Fruit fly (Drosophila melanogaster) whole organism, pupa: ENCODE results near the gene Six4.

Experiments used
- CG10348 ChIP-seq: fragments of 200-800 bp; sonication (Bioruptor generic); IDR thresholded peaks from 2 replicates; pipeline ENCODE4 v1.3.6; 2022; ENCODE audit warnings: missing biosample characterization, missing genetic modification characterization
- CG12605 ChIP-seq: fragments of 200-800 bp; sonication (Bioruptor generic); IDR thresholded peaks from 2 replicates; pipeline ENCODE4 v1.3.6; 2022; ENCODE audit warnings: missing biosample characterization, missing genetic modification characterization
- CG13204 ChIP-seq: fragments of 200-800 bp; sonication (Bioruptor generic); optimal IDR thresholded peaks from 2 replicates; lab custom pipeline; 2018; ENCODE audit warnings: missing biosample characterization, mild to moderate bottlenecking, missing genetic modification characterization, moderate library complexity
- CG14655 ChIP-seq: fragments of 200-800 bp; sonication (Bioruptor generic); optimal IDR thresholded peaks from 3 replicates; lab custom pipeline; 2017; ENCODE audit warnings: mild to moderate bottlenecking, missing biosample characterization, missing genetic modification reagents, missing genetic modification characterization
- CG15710 ChIP-seq: fragments of 200-800 bp; sonication (Bioruptor generic); optimal IDR thresholded peaks from 2 replicates; lab custom pipeline; 2018; ENCODE audit warnings: missing biosample characterization, mild to moderate bottlenecking, missing genetic modification characterization, moderate library complexity
- CG17806 ChIP-seq: fragments of 200-800 bp; sonication (Bioruptor generic); optimal IDR thresholded peaks from 2 replicates; lab custom pipeline; 2018; ENCODE audit warnings: missing biosample characterization, mild to moderate bottlenecking, missing genetic modification characterization, moderate library complexity
- CG32121 ChIP-seq: fragments of 200-800 bp; sonication (Bioruptor generic); IDR thresholded peaks from 2 replicates; pipeline ENCODE4 v1.3.6; 2022; ENCODE audit warnings: missing biosample characterization, missing genetic modification characterization
- CG34367 ChIP-seq: fragments of 200-800 bp; sonication (Bioruptor generic); optimal IDR thresholded peaks from 2 replicates; lab custom pipeline; 2018; ENCODE audit warnings: missing biosample characterization, mild to moderate bottlenecking, missing genetic modification characterization
- CG4496 ChIP-seq: fragments of 200-800 bp; sonication (Bioruptor generic); IDR thresholded peaks from 3 replicates; pipeline ENCODE4 v1.3.6; 2022; ENCODE audit warnings: missing biosample characterization, missing genetic modification characterization
- CG8159 ChIP-seq: fragments of 200-800 bp; sonication (Bioruptor generic); optimal IDR thresholded peaks from 3 replicates; lab custom pipeline; 2018; ENCODE audit warnings: missing biosample characterization, mild to moderate bottlenecking, missing genetic modification characterization, moderate library complexity
- CG8301 ChIP-seq: fragments of 200-800 bp; sonication (Bioruptor generic); optimal IDR thresholded peaks from 2 replicates; lab custom pipeline; 2018; ENCODE audit warnings: missing biosample characterization, mild to moderate bottlenecking, missing genetic modification characterization
- CG9948 ChIP-seq: fragments of 200-800 bp; sonication (Bioruptor generic); optimal IDR thresholded peaks from 2 replicates; lab custom pipeline; 2018; ENCODE audit warnings: missing biosample characterization, mild to moderate bottlenecking, missing genetic modification characterization, moderate library complexity
- D1 ChIP-seq: fragments of 200-800 bp; sonication (Bioruptor generic); optimal IDR thresholded peaks from 2 replicates; lab custom pipeline; 2018; ENCODE audit warnings: missing biosample characterization, mild to moderate bottlenecking, missing genetic modification characterization, moderate library complexity
- EcR ChIP-seq: fragments of 200-800 bp; sonication (Bioruptor generic); optimal IDR thresholded peaks from 3 replicates; lab custom pipeline; 2019; ENCODE audit warnings: missing biosample characterization, missing genetic modification characterization, mild to moderate bottlenecking, moderate library complexity, missing genetic modification reagents
- Ets98B ChIP-seq: fragments of 200-800 bp; sonication (Bioruptor generic); IDR thresholded peaks from 2 replicates; pipeline ENCODE4 v1.3.6; 2022; ENCODE audit warnings: missing biosample characterization, missing genetic modification characterization
- Pif1A ChIP-seq: fragments of 200-800 bp; sonication (Bioruptor generic); optimal IDR thresholded peaks from 3 replicates; lab custom pipeline; 2016; ENCODE audit warnings: missing biosample characterization, missing genetic modification characterization
- Pif1B ChIP-seq: fragments of 200-800 bp; sonication (Bioruptor generic); optimal IDR thresholded peaks from 3 replicates; lab custom pipeline; 2016; ENCODE audit warnings: missing biosample characterization, missing genetic modification characterization
- Snoo ChIP-seq: fragments of 200-800 bp; sonication (Bioruptor generic); optimal IDR thresholded peaks from 3 replicates; lab custom pipeline; 2017; ENCODE audit warnings: missing biosample characterization, mild to moderate bottlenecking, missing genetic modification characterization, inconsistent platforms
- fd96Ca ChIP-seq: fragments of 200-800 bp; sonication (Bioruptor generic); IDR thresholded peaks from 3 replicates; pipeline ENCODE4 v1.3.6; 2022; ENCODE audit warnings: missing biosample characterization, missing genetic modification characterization
- gl ChIP-seq: fragments of 200-800 bp; sonication (Bioruptor generic); optimal IDR thresholded peaks from 2 replicates; lab custom pipeline; 2018; ENCODE audit warnings: missing biosample characterization, mild to moderate bottlenecking, missing genetic modification characterization
- rn ChIP-seq: fragments of 200-800 bp; sonication (Bioruptor generic); IDR thresholded peaks from 2 replicates; pipeline ENCODE4 v1.3.6; 2022; ENCODE audit warnings: missing biosample characterization, missing genetic modification characterization

Six4 gene

dm6 chr3L:20830361-20830760 lies 37.8 kb upstream of the Six4 start:
- no peak for TF ChIP-seq CG4496 (GFP tag; lab: Robert Waterston, UW)
- no peak for TF ChIP-seq CG34367 (tag; lab: Kevin White, UChicago)
- no peak for TF ChIP-seq fd96Ca (GFP tag; lab: Robert Waterston, UW)
- TF ChIP-seq Ets98B (GFP tag; lab: Robert Waterston, UW): no peak
- no peak for TF ChIP-seq EcR (GFP tag; lab: Kevin White, UChicago)
- no peak for TF ChIP-seq D1 (tag; lab: Kevin White, UChicago)
- no peak for TF ChIP-seq CG17806
- TF ChIP-seq Snoo (tag; lab: Kevin White, UChicago): no peak
- no peak for TF ChIP-seq CG10348
- TF ChIP-seq gl: no peak
- no peak for TF ChIP-seq CG8301 (tag; lab: Kevin White, UChicago)
- TF ChIP-seq CG8159 (tag; lab: Kevin White, UChicago): no peak
- TF ChIP-seq CG14655 (GFP tag; lab: Kevin White, UChicago): no peak
- no peak for TF ChIP-seq CG32121
- TF ChIP-seq CG13204 (GFP tag; lab: Kevin White, UChicago): no peak
- no peak for TF ChIP-seq CG9948 (tag; lab: Kevin White, UChicago)
- TF ChIP-seq Pif1A: no peak
- TF ChIP-seq CG12605 (GFP tag; lab: Robert Waterston, UW): no peak
- TF ChIP-seq rn (GFP tag; lab: Robert Waterston, UW): no peak

- TF ChIP-seq CG34367 (tag; lab: Kevin White, UChicago): no peak
- TF ChIP-seq Snoo (tag; lab: Kevin White, UChicago): no peak
- TF ChIP-seq fd96Ca (GFP tag; lab: Robert Waterston, UW): no peak
- TF ChIP-seq CG8301 (tag; lab: Kevin White, UChicago): no peak
- TF ChIP-seq EcR (GFP tag; lab: Kevin White, UChicago): no peak
- no peak for TF ChIP-seq CG9948 (tag; lab: Kevin White, UChicago)
Observed at dm6 chr3L:20827962-20828361, 35.4 kb upstream of the Six4 start.

- no peak for TF ChIP-seq CG12605 (GFP tag; lab: Robert Waterston, UW)
- TF ChIP-seq Pif1A: peak; percentile 30
- peak; percentile 30; the same call in 1 of the 3 replicates for TF ChIP-seq CG4496 (GFP tag; lab: Robert Waterston, UW)
- TF ChIP-seq Pif1B (GFP tag; lab: Kevin White, UChicago): no peak
- no peak for TF ChIP-seq CG17806
- TF ChIP-seq CG13204 (GFP tag; lab: Kevin White, UChicago): no peak
Observed at dm6 chr3L:20826950-20827910, 34.7 kb upstream of the Six4 start.

- peak; percentile 36 for TF ChIP-seq D1 (tag; lab: Kevin White, UChicago)
- TF ChIP-seq CG14655 (GFP tag; lab: Kevin White, UChicago): no peak
Observed at dm6 chr3L:20823206-20823803, 30.7 kb upstream of the Six4 start.

dm6 chr3L:20817927-20818326 lies 25.4 kb upstream of the Six4 start, which contains the start of gene Mst77F:
Gene Mst77F, minus strand, starts transcription at chr3L:20818027.
- TF ChIP-seq EcR (GFP tag; lab: Kevin White, UChicago) (no peak), CG34367 (tag; lab: Kevin White, UChicago) (no peak), CG8159 (tag; lab: Kevin White, UChicago) (no peak), CG9948 (tag; lab: Kevin White, UChicago) (no peak), Snoo (tag; lab: Kevin White, UChicago) (no peak), D1 (tag; lab: Kevin White, UChicago) (no peak), CG13204 (GFP tag; lab: Kevin White, UChicago) (no peak), CG32121 (no peak)

- TF ChIP-seq CG12605 (GFP tag; lab: Robert Waterston, UW): no peak
- TF ChIP-seq CG8301 (tag; lab: Kevin White, UChicago): no peak
- TF ChIP-seq gl: no peak
- no peak for TF ChIP-seq Pif1B (GFP tag; lab: Kevin White, UChicago)
- no peak for TF ChIP-seq fd96Ca (GFP tag; lab: Robert Waterston, UW)
- no peak for TF ChIP-seq EcR (GFP tag; lab: Kevin White, UChicago)
- no peak for TF ChIP-seq CG14655 (GFP tag; lab: Kevin White, UChicago)
- no peak for TF ChIP-seq CG32121
- TF ChIP-seq CG10348: no peak
- TF ChIP-seq CG15710 (tag; lab: Kevin White, UChicago): no peak
- no peak for TF ChIP-seq Snoo (tag; lab: Kevin White, UChicago)
- TF ChIP-seq Pif1A: no peak
- no peak for TF ChIP-seq CG13204 (GFP tag; lab: Kevin White, UChicago)
- no peak for TF ChIP-seq CG8159 (tag; lab: Kevin White, UChicago)
- TF ChIP-seq CG9948 (tag; lab: Kevin White, UChicago): no peak
Observed at dm6 chr3L:20815666-20816375, 23.2 kb upstream of the Six4 start, which contains the start of the genes CG3618 and Pka-R1. Gene CG3618, minus strand, starts transcription at chr3L:20816075. Gene Pka-R1, plus strand, starts transcription at chr3L:20816118.
